Fruit fly (Drosophila melanogaster): Measurements from ENCODE around the gene CG4935.

DNA sequence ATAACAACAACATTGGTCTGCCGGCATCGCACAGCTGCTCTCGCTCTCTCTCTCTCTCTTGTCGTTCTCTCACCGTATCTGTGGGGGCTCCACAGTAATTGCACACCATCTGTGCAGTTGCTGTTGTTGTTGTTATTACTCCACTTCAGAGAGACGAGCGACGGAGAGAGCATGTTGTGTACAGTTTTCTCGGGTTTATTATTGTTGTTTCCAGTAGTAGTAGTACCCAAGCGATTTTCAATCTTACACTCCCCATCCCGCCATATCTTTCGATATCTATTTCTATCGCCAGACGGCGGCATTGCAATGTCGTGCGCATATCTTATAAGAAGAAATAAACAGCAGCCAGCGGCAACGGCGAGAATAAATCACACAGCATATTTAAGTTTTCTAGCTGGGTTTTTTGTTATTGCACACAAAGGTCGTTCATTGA lies 6.2 kb downstream of the CG4935 start:
- TF ChIP-seq pan (optimal IDR thresholded peaks at IDR 0.05) (no peak), Dll (optimal IDR thresholded peaks at IDR 0.05) (peak; percentile 60)

All from whole organism.